Fruit fly (Drosophila melanogaster) whole organism, embryonic: ENCODE measurements around the gene CG13898.

Experiments used
- Poxn ChIP-seq: fragments of 200-800 bp; sonication (Bioruptor generic); IDR thresholded peaks from 2 replicates; pipeline ENCODE4 v1.3.6; 2022; ENCODE audit warnings: missing biosample characterization, missing genetic modification characterization
- cato ChIP-seq: fragments of 200-800 bp; sonication (Bioruptor generic); optimal IDR thresholded peaks from 2 replicates; lab custom pipeline; 2016; ENCODE audit warnings: missing biosample characterization, missing genetic modification characterization, borderline replicate concordance

DNA sequence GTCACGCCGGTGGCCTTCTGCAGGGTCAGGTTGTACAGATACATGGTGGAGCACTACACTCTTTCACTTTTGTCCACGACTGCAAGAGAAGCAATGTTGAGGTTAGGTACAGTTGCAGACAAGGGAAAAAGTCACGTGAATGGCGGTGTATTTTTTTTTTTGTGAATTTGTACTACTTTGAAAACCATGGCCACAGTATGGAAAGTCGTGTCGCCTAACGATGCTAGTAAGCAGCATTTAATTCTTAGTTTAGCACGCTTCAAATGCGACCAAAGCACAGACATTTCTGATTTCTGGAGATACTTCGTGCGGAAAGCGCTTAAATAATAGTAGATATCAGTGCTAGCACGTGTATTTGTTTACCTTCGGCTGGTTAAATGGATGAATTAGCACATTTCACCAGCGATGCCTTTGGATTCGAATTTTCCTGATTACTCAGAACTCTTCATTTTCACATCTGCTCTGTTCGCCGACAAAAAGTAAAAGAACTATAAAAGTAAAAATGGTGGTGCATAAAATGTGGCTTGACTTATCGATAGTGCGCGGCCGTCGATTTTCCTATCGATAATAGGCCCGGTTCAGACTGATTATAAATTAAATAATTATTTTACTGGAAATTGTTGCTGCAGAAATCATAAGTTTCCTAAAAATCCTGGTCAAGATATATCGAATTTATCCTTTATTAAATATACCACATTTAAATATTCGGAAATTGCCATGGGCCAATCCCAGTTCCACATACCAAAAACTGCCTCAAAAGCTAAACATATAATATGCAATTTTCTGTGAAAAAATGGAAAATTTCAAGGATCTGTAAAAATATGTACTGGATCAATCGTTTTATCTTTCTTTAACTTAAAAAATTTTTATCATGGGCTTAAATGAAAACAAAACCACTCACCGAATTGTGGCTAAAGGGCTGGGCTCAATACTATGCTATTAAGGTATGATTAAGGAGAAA lies 29.3 kb upstream of the CG13898 start, which contains the start of gene Sf3b3:
- no peak for TF ChIP-seq Poxn
- no peak for TF ChIP-seq cato (GFP tag; lab: Kevin White, UChicago)
